Worm (Caenorhabditis elegans) whole organism, midembryonic: ENCODE measurements around the gene C44F1.1.

Experiments
- T22C8.4 ChIP-seq: fragments of 200-800 bp; sonication (Bioruptor generic); IDR thresholded peaks from 2 replicates; pipeline ENCODE4 v1.3.6; 2022; ENCODE audit warnings: missing genetic modification characterization, missing compliant biosample characterization
- flt-1 ChIP-seq: fragments of 200-800 bp; sonication (Bioruptor generic); IDR thresholded peaks from 2 replicates; pipeline ENCODE4 v1.3.6; 2022; ENCODE audit warnings: missing genetic modification characterization, missing compliant biosample characterization
- klf-2 ChIP-seq: fragments of 200-800 bp; sonication (Bioruptor generic); conservative IDR thresholded peaks from 2 replicates; pipeline ENCODE4 v1.3.6; 2022; ENCODE audit warnings: missing genetic modification reagents, missing genetic modification characterization, missing compliant biosample characterization
- ref-1 ChIP-seq: fragments of 200-800 bp; sonication (Bioruptor generic); conservative IDR thresholded peaks from 2 replicates; pipeline ENCODE4 v1.3.6; 2022; ENCODE audit warnings: missing genetic modification reagents, missing genetic modification characterization, missing compliant biosample characterization
- ztf-29 ChIP-seq: fragments of 200-800 bp; sonication (Bioruptor generic); IDR thresholded peaks from 2 replicates; pipeline ENCODE4 v1.3.6; 2022; ENCODE audit warnings: missing genetic modification reagents, missing genetic modification characterization, missing compliant biosample characterization

ce11 chrIII:3723726-3724125 lies 41.6 kb downstream of the C44F1.1 start:
- TF ChIP-seq klf-2 (GFP tag; lab: Robert Waterston, UW) = no peak
- TF ChIP-seq ref-1 = no peak
- TF ChIP-seq ztf-29 (GFP tag; lab: Robert Waterston, UW) = no peak
- TF ChIP-seq flt-1 (GFP tag; lab: Robert Waterston, UW) = no peak
- no peak for TF ChIP-seq T22C8.4
